Fruit fly (Drosophila melanogaster) whole organism, embryonic: Measurements from ENCODE around the gene bab1.

Experiments
- Adf1 ChIP-seq: fragments of 200-800 bp; sonication (Bioruptor generic); IDR thresholded peaks from 2 replicates; pipeline ENCODE4 v1.3.6; 2022; ENCODE audit warnings: missing biosample characterization, missing genetic modification characterization
- Awh ChIP-seq: fragments of 200-800 bp; sonication (Bioruptor generic); IDR thresholded peaks from 2 replicates; pipeline ENCODE4, ENCODE4 v1.3.6; 2022; ENCODE audit warnings: missing biosample characterization, missing genetic modification characterization
- B-H1 ChIP-seq: fragments of 200-800 bp; sonication (Bioruptor generic); IDR thresholded peaks from 3 replicates; pipeline ENCODE4 v1.3.6; 2022; ENCODE audit warnings: missing biosample characterization, missing genetic modification characterization
- CG10321 ChIP-seq: fragments of 200-800 bp; sonication (Bioruptor generic); IDR thresholded peaks from 2 replicates; pipeline ENCODE4 v1.3.6; 2022; ENCODE audit warnings: missing biosample characterization, missing genetic modification characterization
- CG11504 ChIP-seq: fragments of 200-800 bp; sonication (Bioruptor generic); optimal IDR thresholded peaks from 3 replicates; lab custom pipeline; 2019; ENCODE audit warnings: missing biosample characterization, mild to moderate bottlenecking, missing genetic modification characterization, moderate library complexity
- CG11696 ChIP-seq: fragments of 200-800 bp; sonication (Bioruptor generic); IDR thresholded peaks from 2 replicates; pipeline ENCODE4 v1.3.6; 2022; ENCODE audit warnings: missing biosample characterization, missing genetic modification characterization
- CG12155 ChIP-seq: fragments of 200-800 bp; sonication (Bioruptor generic); optimal IDR thresholded peaks from 3 replicates; lab custom pipeline; 2016; ENCODE audit warnings: missing biosample characterization, missing genetic modification characterization
- CG12219 ChIP-seq: fragments of 200-800 bp; sonication (Bioruptor generic); optimal IDR thresholded peaks from 3 replicates; lab custom pipeline; 2018; ENCODE audit warnings: missing biosample characterization, mild to moderate bottlenecking, missing genetic modification characterization
- CG13296 ChIP-seq: fragments of 200-800 bp; sonication (Bioruptor generic); optimal IDR thresholded peaks from 3 replicates; lab custom pipeline; 2018; ENCODE audit warnings: missing biosample characterization, mild to moderate bottlenecking, missing genetic modification characterization
- CG17361 ChIP-seq: fragments of 200-800 bp; sonication (Bioruptor generic); IDR thresholded peaks from 3 replicates; pipeline ENCODE4 v1.3.6; 2022; ENCODE audit warnings: missing biosample characterization, missing genetic modification characterization
- CG17385 ChIP-seq: fragments of 200-800 bp; sonication (Bioruptor generic); optimal IDR thresholded peaks from 3 replicates; lab custom pipeline; 2018; ENCODE audit warnings: missing biosample characterization, mild to moderate bottlenecking, missing genetic modification characterization
- CG17568 ChIP-seq: fragments of 200-800 bp; sonication (Bioruptor generic); optimal IDR thresholded peaks from 2 replicates; lab custom pipeline; 2018; ENCODE audit warnings: missing biosample characterization, mild to moderate bottlenecking, missing genetic modification characterization, moderate library complexity
- CG1832 ChIP-seq: fragments of 200-800 bp; sonication (Bioruptor generic); optimal IDR thresholded peaks from 2 replicates; lab custom pipeline; 2017; ENCODE audit warnings: missing biosample characterization, mild to moderate bottlenecking, missing genetic modification characterization, inconsistent platforms
- CG32767 ChIP-seq: fragments of 200-800 bp; sonication (Bioruptor generic); IDR thresholded peaks from 2 replicates; pipeline ENCODE4 v1.3.6; 2022; ENCODE audit warnings: missing biosample characterization, missing genetic modification characterization
- CG43689 ChIP-seq: fragments of 200-800 bp; sonication (Bioruptor generic); IDR thresholded peaks from 2 replicates; pipeline ENCODE4 v1.3.6; 2022; ENCODE audit warnings: missing biosample characterization, missing genetic modification characterization
- CG5245 ChIP-seq: fragments of 200-800 bp; sonication (Bioruptor generic); optimal IDR thresholded peaks from 3 replicates; lab custom pipeline; 2016; ENCODE audit warnings: missing biosample characterization, missing genetic modification characterization
- CG9215 ChIP-seq: fragments of 200-800 bp; sonication (Bioruptor generic); IDR thresholded peaks from 2 replicates; pipeline ENCODE4 v1.3.6; 2022; ENCODE audit warnings: missing biosample characterization, missing genetic modification characterization
- Camta ChIP-seq: fragments of 200-800 bp; sonication (Bioruptor generic); optimal IDR thresholded peaks from 2 replicates; lab custom pipeline; 2016; ENCODE audit warnings: missing biosample characterization, missing genetic modification characterization
- Dad ChIP-seq: fragments of 200-800 bp; sonication (Bioruptor generic); optimal IDR thresholded peaks from 3 replicates; lab custom pipeline; 2016; ENCODE audit warnings: missing biosample characterization, missing genetic modification characterization
- Dip2 ChIP-seq: fragments of 200-800 bp; sonication (Bioruptor generic); IDR thresholded peaks from 2 replicates; pipeline ENCODE4 v1.3.6; 2022; ENCODE audit warnings: missing biosample characterization, missing genetic modification characterization
- Doc3 ChIP-seq: fragments of 200-800 bp; sonication (Bioruptor generic); IDR thresholded peaks from 3 replicates; pipeline ENCODE4 v1.3.6; 2022; ENCODE audit warnings: missing biosample characterization, missing genetic modification characterization; ENCODE audit not compliant: partially characterized antibody
- Hr51 ChIP-seq, 2 experiments: fragments of 200-800 bp; sonication (Bioruptor generic); optimal IDR thresholded peaks; 2 replicates in 1 of 2; 3 replicates in 1 of 2; lab custom pipeline; 2016 to 2018; ENCODE audit warnings: missing biosample characterization in 2 of 2, missing genetic modification characterization in 2 of 2, mild to moderate bottlenecking in 1 of 2, moderate library complexity in 1 of 2
- Jarid2 ChIP-seq: fragments of 200-800 bp; sonication (Bioruptor generic); optimal IDR thresholded peaks from 3 replicates; lab custom pipeline; 2017; ENCODE audit warnings: mild to moderate bottlenecking, missing biosample characterization, missing genetic modification reagents, missing genetic modification characterization
- Mrtf ChIP-seq: fragments of 200-800 bp; sonication (Bioruptor generic); IDR thresholded peaks from 3 replicates; pipeline ENCODE4 v1.3.6; 2022; ENCODE audit warnings: missing biosample characterization, missing genetic modification characterization
- Ptx1 ChIP-seq: fragments of 200-800 bp; sonication (Bioruptor generic); IDR thresholded peaks from 2 replicates; pipeline ENCODE4 v1.3.6; 2022; ENCODE audit warnings: missing biosample characterization, missing genetic modification characterization
- Sox100B ChIP-seq: fragments of 200-800 bp; sonication (Bioruptor generic); optimal IDR thresholded peaks from 3 replicates; lab custom pipeline; 2018; ENCODE audit warnings: missing biosample characterization, mild to moderate bottlenecking, missing genetic modification characterization
- Sox102F ChIP-seq: fragments of 200-800 bp; sonication (Bioruptor generic); optimal IDR thresholded peaks from 2 replicates; lab custom pipeline; 2018; ENCODE audit warnings: missing biosample characterization, mild to moderate bottlenecking, missing genetic modification characterization, moderate library complexity
- Taf1 ChIP-seq: fragments of 200-800 bp; sonication (Bioruptor generic); IDR thresholded peaks from 2 replicates; pipeline ENCODE4 v1.3.6; 2022; ENCODE audit warnings: missing biosample characterization, missing genetic modification characterization
- ase ChIP-seq: fragments of 200-800 bp; sonication (Bioruptor generic); IDR thresholded peaks from 3 replicates; pipeline ENCODE4 v1.3.6; 2022; ENCODE audit warnings: missing biosample characterization, missing genetic modification characterization
- bab2 ChIP-seq: fragments of 200-800 bp; sonication (Bioruptor generic); optimal IDR thresholded peaks from 2 replicates; lab custom pipeline; 2016; ENCODE audit warnings: missing biosample characterization, missing genetic modification characterization
- br ChIP-seq: fragments of >200 bp; optimal IDR thresholded peaks from 2 replicates; lab custom pipeline; 2017
- cad ChIP-seq: fragments of >200 bp; optimal IDR thresholded peaks from 2 replicates; lab custom pipeline; 2017; ENCODE audit warnings: missing biosample characterization, missing genetic modification characterization
- dati ChIP-seq: fragments of 200-800 bp; sonication (Bioruptor generic); IDR thresholded peaks from 2 replicates; pipeline ENCODE4 v1.3.6; 2022; ENCODE audit warnings: missing biosample characterization, missing genetic modification characterization
- grau ChIP-seq: fragments of 200-800 bp; optimal IDR thresholded peaks from 3 replicates; lab custom pipeline; 2019; ENCODE audit warnings: missing biosample characterization, mild to moderate bottlenecking, missing genetic modification characterization, moderate library complexity
- insv ChIP-seq, 2 experiments: fragments of 200-800 bp; sonication (Bioruptor generic); optimal IDR thresholded peaks; 3 replicates each; lab custom pipeline; 2016 to 2018; ENCODE audit warnings: missing biosample characterization in 2 of 2, missing genetic modification characterization in 2 of 2
- pho ChIP-seq: fragments of 200-800 bp; sonication (Bioruptor generic); optimal IDR thresholded peaks from 2 replicates; lab custom pipeline; 2016; ENCODE audit warnings: missing biosample characterization, missing genetic modification characterization
- pros ChIP-seq: fragments of 200-800 bp; sonication (Bioruptor generic); optimal IDR thresholded peaks from 3 replicates; lab custom pipeline; 2019; ENCODE audit warnings: missing biosample characterization, mild to moderate bottlenecking, missing genetic modification characterization, moderate library complexity
- rib ChIP-seq: fragments of 200-800 bp; sonication (Bioruptor generic); IDR thresholded peaks from 2 replicates; pipeline ENCODE4 v1.3.6; 2022; ENCODE audit warnings: missing biosample characterization, missing genetic modification characterization
- salm ChIP-seq: fragments of 200-800 bp; sonication (Bioruptor generic); optimal IDR thresholded peaks from 2 replicates; lab custom pipeline; 2018; ENCODE audit warnings: missing biosample characterization, mild to moderate bottlenecking, missing genetic modification characterization
- sens-2 ChIP-seq: fragments of 200-800 bp; sonication (Bioruptor generic); IDR thresholded peaks from 2 replicates; pipeline ENCODE4 v1.3.6; 2022; ENCODE audit warnings: missing biosample characterization, missing genetic modification characterization
- sqz ChIP-seq: fragments of 200-800 bp; sonication (Bioruptor generic); optimal IDR thresholded peaks from 3 replicates; lab custom pipeline; 2018; ENCODE audit warnings: missing biosample characterization, mild to moderate bottlenecking, missing genetic modification characterization
- ssp ChIP-seq: fragments of 200-800 bp; sonication (Bioruptor generic); IDR thresholded peaks from 2 replicates; pipeline ENCODE4 v1.3.6; 2022; ENCODE audit warnings: missing biosample characterization, missing genetic modification characterization

Gene bab1

dm6 chr3L:1096944-1097911 lies 3.7 kb downstream of the bab1 start (continued):
- TF ChIP-seq CG13296, result no peak
- TF ChIP-seq CG9215 (GFP tag; lab: Robert Waterston, UW), result no peak
- no peak for TF ChIP-seq Taf1
- TF ChIP-seq pho (GFP tag; lab: Kevin White, UChicago), result no peak
- TF ChIP-seq grau (tag; lab: Kevin White, UChicago), result peak; percentile 33
- TF ChIP-seq ase (GFP tag; lab: Robert Waterston, UW), result no peak; the same call in 2 of the 3 replicates
- peak; percentile 33; the same call in 1 of the 2 replicates for TF ChIP-seq sens-2 (GFP tag; lab: Robert Waterston, UW)
- peak; percentile 10; the same call in 1 of the 2 replicates for TF ChIP-seq Awh (GFP tag; lab: Robert Waterston, UW)
- peak; percentile 83 for TF ChIP-seq CG17361 (GFP tag; lab: Robert Waterston, UW)
- TF ChIP-seq CG32767 (GFP tag; lab: Robert Waterston, UW), result no peak; the same call in 1 of the 2 replicates
- TF ChIP-seq Hr51 (GFP tag; optimal IDR thresholded peaks at IDR 0.05; lab: Kevin White, UChicago), result peak in 1 of 2 experiments; percentile 4
- TF ChIP-seq CG17568, result no peak
- TF ChIP-seq Sox102F (GFP tag; lab: Kevin White, UChicago), result peak; percentile 49
- TF ChIP-seq CG5245 (GFP tag; lab: Kevin White, UChicago), result peak; percentile 51
- no peak for TF ChIP-seq Dip2 (GFP tag; lab: Robert Waterston, UW)
- no peak for TF ChIP-seq pros (GFP tag; lab: Kevin White, UChicago)
- TF ChIP-seq CG12155, result no peak
- TF ChIP-seq Sox100B, result peak; percentile 19
- no peak for TF ChIP-seq CG11696
- TF ChIP-seq dati (GFP tag; lab: Robert Waterston, UW), result no peak
- TF ChIP-seq Camta (GFP tag; lab: Kevin White, UChicago), result peak; percentile 52
- TF ChIP-seq CG43689 (GFP tag; lab: Robert Waterston, UW), result no peak
- TF ChIP-seq rib (GFP tag; lab: Robert Waterston, UW), result no peak
- no peak for TF ChIP-seq Dad (GFP tag; lab: Kevin White, UChicago)
- TF ChIP-seq B-H1 (GFP tag; lab: Robert Waterston, UW), result no peak
- TF ChIP-seq Doc3 (GFP tag; lab: Robert Waterston, UW), result no peak
- TF ChIP-seq CG10321 (GFP tag; lab: Robert Waterston, UW), result no peak
- no peak for TF ChIP-seq Adf1
- TF ChIP-seq Mrtf (GFP tag; lab: Robert Waterston, UW), result no peak
- TF ChIP-seq CG12219 (GFP tag; lab: Kevin White, UChicago), result no peak
- TF ChIP-seq Jarid2 (GFP tag; lab: Kevin White, UChicago), result peak; percentile 16
- no peak for TF ChIP-seq CG17385 (GFP tag; lab: Kevin White, UChicago)
- no peak for TF ChIP-seq sqz
- TF ChIP-seq cad (GFP tag; lab: Kevin White, UChicago), result no peak
- TF ChIP-seq bab2 (GFP tag; lab: Kevin White, UChicago), result peak; percentile 39
- TF ChIP-seq br (lab: Kevin White, UChicago), result no peak
- TF ChIP-seq CG11504 (tag; lab: Kevin White, UChicago), result peak; percentile 56
- TF ChIP-seq insv (GFP tag; optimal IDR thresholded peaks at IDR 0.05; lab: Kevin White, UChicago), result no peak
- TF ChIP-seq ssp, result peak; percentile 33; the same call in 1 of the 2 replicates
- no peak for TF ChIP-seq CG1832
- peak; percentile 37 for TF ChIP-seq Ptx1 (GFP tag; lab: Robert Waterston, UW)
- TF ChIP-seq salm (tag; lab: Kevin White, UChicago), result no peak
